Worm (Caenorhabditis elegans) whole organism, L2 larva: ENCODE results near the gene gfat-1.

Source experiments
- C34F6.9 ChIP-seq: fragments of 150-350 bp; optimal IDR thresholded peaks from 2 replicates; lab custom pipeline; 2014; ENCODE audit warnings: missing biosample characterization, missing genetic modification characterization
- F13H6.1 ChIP-seq: sonication (generic microtip); optimal IDR thresholded peaks from 2 replicates; lab custom pipeline; 2016; ENCODE audit warnings: missing genetic modification characterization, missing compliant biosample characterization
- Y55F3AM.14 ChIP-seq: fragments of 200-800 bp; sonication (Bioruptor generic); optimal IDR thresholded peaks from 2 replicates; lab custom pipeline; 2018; ENCODE audit warnings: mild to moderate bottlenecking, missing genetic modification characterization, missing compliant biosample characterization
- ZK546.5 ChIP-seq: sonication (generic microtip); optimal IDR thresholded peaks from 2 replicates; lab custom pipeline; 2017; ENCODE audit warnings: missing biosample characterization, missing genetic modification characterization
- aly-2 ChIP-seq: fragments of 150-350 bp; optimal IDR thresholded peaks from 2 replicates; lab custom pipeline; 2014; ENCODE audit warnings: missing biosample characterization, missing genetic modification characterization
- ama-1 ChIP-seq: fragments of 150-350 bp; optimal IDR thresholded peaks from 2 replicates; lab custom pipeline; 2018; ENCODE audit warnings: inconsistent platforms
- elt-3 ChIP-seq: sonication (generic microtip); optimal IDR thresholded peaks from 2 replicates; lab custom pipeline; 2017; ENCODE audit warnings: missing biosample characterization, missing genetic modification characterization
- fos-1 ChIP-seq: fragments of 150-350 bp; optimal IDR thresholded peaks from 2 replicates; lab custom pipeline; 2014; ENCODE audit warnings: missing biosample characterization, missing genetic modification characterization
- gmeb-1 ChIP-seq: fragments of 150-350 bp; optimal IDR thresholded peaks from 2 replicates; lab custom pipeline; 2014; ENCODE audit warnings: missing biosample characterization, missing genetic modification characterization
- lin-11 ChIP-seq: fragments of 150-350 bp; sonication (generic microtip); optimal IDR thresholded peaks from 2 replicates; lab custom pipeline; 2014; ENCODE audit warnings: missing biosample characterization, missing genetic modification characterization, inconsistent platforms, mixed read lengths
- lin-13 ChIP-seq: fragments of 150-350 bp; optimal IDR thresholded peaks from 2 replicates; lab custom pipeline; 2014; ENCODE audit warnings: missing biosample characterization, missing genetic modification reagents, missing genetic modification characterization
- lin-39 ChIP-seq: fragments of 150-350 bp; optimal IDR thresholded peaks from 2 replicates; lab custom pipeline; 2014; ENCODE audit warnings: missing biosample characterization, missing genetic modification reagents, missing genetic modification characterization
- mab-5 ChIP-seq: fragments of 150-350 bp; optimal IDR thresholded peaks from 2 replicates; lab custom pipeline; 2014; ENCODE audit warnings: missing biosample characterization, missing genetic modification characterization
- mbf-1 ChIP-seq: sonication (generic microtip); optimal IDR thresholded peaks from 2 replicates; lab custom pipeline; 2017; ENCODE audit warnings: missing biosample characterization, missing genetic modification characterization
- mdl-1 ChIP-seq, 2 experiments: fragments of 150-350 bp in 1 of 2; sonication (generic microtip) in 1 of 2; optimal IDR thresholded peaks; 2 replicates each; lab custom pipeline; 2017; ENCODE audit warnings: missing biosample characterization in 2 of 2, missing genetic modification characterization in 2 of 2
- nhr-12 ChIP-seq: fragments of 150-350 bp; optimal IDR thresholded peaks from 2 replicates; lab custom pipeline; 2014; ENCODE audit warnings: missing biosample characterization, missing genetic modification characterization
- nhr-129 ChIP-seq: fragments of 150-350 bp; optimal IDR thresholded peaks from 2 replicates; lab custom pipeline; 2014; ENCODE audit warnings: missing biosample characterization, missing genetic modification characterization
- nhr-21 ChIP-seq: fragments of 150-350 bp; optimal IDR thresholded peaks from 2 replicates; lab custom pipeline; 2014; ENCODE audit warnings: missing biosample characterization, missing genetic modification characterization
- nhr-23 ChIP-seq: fragments of 150-350 bp; optimal IDR thresholded peaks from 2 replicates; lab custom pipeline; 2014; ENCODE audit warnings: missing biosample characterization, missing genetic modification reagents, missing genetic modification characterization
- nhr-6 ChIP-seq: fragments of 150-350 bp; optimal IDR thresholded peaks from 2 replicates; lab custom pipeline; 2014; ENCODE audit warnings: missing biosample characterization, missing genetic modification characterization
- nhr-77 ChIP-seq: fragments of 150-350 bp; optimal IDR thresholded peaks from 2 replicates; lab custom pipeline; 2014; ENCODE audit warnings: missing biosample characterization, missing genetic modification characterization
- sem-4 ChIP-seq: fragments of 150-350 bp; optimal IDR thresholded peaks from 2 replicates; lab custom pipeline; 2014; ENCODE audit warnings: missing biosample characterization, missing genetic modification reagents, missing genetic modification characterization
- sma-9 ChIP-seq, 2 experiments: fragments of 150-350 bp in 1 of 2; sonication (generic microtip) in 1 of 2; optimal IDR thresholded peaks; 2 replicates each; lab custom pipeline; 2014 to 2016; ENCODE audit warnings: missing genetic modification characterization in 2 of 2, mild to moderate bottlenecking in 1 of 2, missing biosample characterization in 1 of 2, missing compliant biosample characterization in 1 of 2, missing genetic modification reagents in 1 of 2, moderate library complexity in 1 of 2
- snpc-4 ChIP-seq: fragments of 150-350 bp; optimal IDR thresholded peaks from 2 replicates; lab custom pipeline; 2014; ENCODE audit warnings: missing biosample characterization, missing genetic modification characterization
- unc-55 ChIP-seq: fragments of 150-350 bp; sonication (generic microtip); optimal IDR thresholded peaks from 3 replicates; lab custom pipeline; 2014; ENCODE audit warnings: missing biosample characterization, missing genetic modification reagents, missing genetic modification characterization
- ztf-11 ChIP-seq: sonication (generic microtip); optimal IDR thresholded peaks from 2 replicates; lab custom pipeline; 2017; ENCODE audit warnings: missing biosample characterization, missing genetic modification characterization
- ztf-4 ChIP-seq: fragments of 150-350 bp; optimal IDR thresholded peaks from 2 replicates; lab custom pipeline; 2014; ENCODE audit warnings: missing biosample characterization, missing genetic modification characterization

Gene gfat-1

ce11 chrII:11578327-11578726 is 16.9 kb downstream of the gfat-1 start, which contains the start of gene smc-6:
TSS of gene smc-6 (plus strand) at chrII:11578716.
- peak; percentile 7 for TF ChIP-seq gmeb-1 (tag; lab: Kevin White, UChicago)
- no peak for TF ChIP-seq sem-4 (tag; lab: Kevin White, UChicago)
- peak; percentile 68 for TF ChIP-seq nhr-129
- peak; percentile 57 for TF ChIP-seq C34F6.9 (tag; lab: Kevin White, UChicago)
- TF ChIP-seq fos-1 (tag; lab: Kevin White, UChicago): peak; percentile 45
- TF ChIP-seq unc-55 (GFP tag; lab: Kevin White, UChicago): peak; percentile 85
- TF ChIP-seq, all 48 proteins: peak for 5

ce11 chrII:11577861-11578260 is 17.4 kb downstream of the gfat-1 start:
- TF ChIP-seq elt-3 (tag; lab: Kevin White, UChicago) (no peak), unc-55 (GFP tag; lab: Kevin White, UChicago) (no peak), ama-1 (lab: Kevin White, UChicago) (no peak), F13H6.1 (no peak)

ce11 chrII:11577397-11577796 is 17.8 kb downstream of the gfat-1 start, which contains the start of gene pcs-1:
TSS of gene pcs-1 (minus strand) at chrII:11577740.
- no peak for TF ChIP-seq mbf-1 (tag; lab: Kevin White, UChicago)
- no peak for TF ChIP-seq unc-55 (GFP tag; lab: Kevin White, UChicago)
- TF ChIP-seq nhr-129: peak; percentile 15
- no peak for TF ChIP-seq ztf-4
- TF ChIP-seq gmeb-1 (tag; lab: Kevin White, UChicago): no peak
- no peak for TF ChIP-seq nhr-77 (tag; lab: Kevin White, UChicago)
- peak; percentile 3 for TF ChIP-seq lin-13 (GFP tag; lab: Kevin White, UChicago)
- no peak for TF ChIP-seq nhr-6
- TF ChIP-seq nhr-12: no peak
- peak; percentile 67 for TF ChIP-seq fos-1 (tag; lab: Kevin White, UChicago)
- TF ChIP-seq Y55F3AM.14: no peak

- TF ChIP-seq snpc-4 (tag; lab: Kevin White, UChicago) (no peak), aly-2 (no peak)
Measured at ce11 chrII:11572944-11573343, 22.3 kb downstream of the gfat-1 start, which contains the start of gene F54D5.2. TSS of gene F54D5.2 (plus strand) at chrII:11573180.

ce11 chrII:11571260-11571854 is 23.9 kb downstream of the gfat-1 start, which contains the start of gene F54D5.3:
TSS of gene F54D5.3 (plus strand) at chrII:11571805.
- TF ChIP-seq fos-1 (tag; lab: Kevin White, UChicago) (peak; percentile 87), ZK546.5 (no peak)

- no peak for TF ChIP-seq nhr-23 (tag; lab: Kevin White, UChicago)
- peak; percentile 82 for TF ChIP-seq fos-1 (tag; lab: Kevin White, UChicago)
- TF ChIP-seq lin-11 (tag; lab: Kevin White, UChicago): no peak
- no peak for TF ChIP-seq mab-5 (tag; lab: Kevin White, UChicago)
- TF ChIP-seq ztf-11 (tag; lab: Kevin White, UChicago): no peak
- TF ChIP-seq nhr-77 (tag; lab: Kevin White, UChicago): no peak
Measured at ce11 chrII:11569213-11569868, 25.9 kb downstream of the gfat-1 start, which contains the start of the genes F54D5.23 and F54D5.4. TSS of gene F54D5.23 (minus strand) at chrII:11569287. TSS of gene F54D5.4 (plus strand) at chrII:11569818.

- TF ChIP-seq nhr-21 (tag; lab: Kevin White, UChicago): no peak
- TF ChIP-seq sma-9 (GFP tag; optimal IDR thresholded peaks at IDR 0.05; lab: Kevin White, UChicago): no peak
- no peak for TF ChIP-seq sma-9 (tag; optimal IDR thresholded peaks at IDR 0.05; lab: Kevin White, UChicago)
- no peak for TF ChIP-seq C34F6.9 (tag; lab: Kevin White, UChicago)
- TF ChIP-seq lin-39 (tag; lab: Kevin White, UChicago): no peak
- no peak for TF ChIP-seq mdl-1 (tag; optimal IDR thresholded peaks at IDR 0.05; lab: Kevin White, UChicago)
- TF ChIP-seq ztf-4: no peak
Measured at ce11 chrII:11568670-11569069, 26.5 kb downstream of the gfat-1 start.
